Fruit fly (Drosophila melanogaster) whole organism, embryonic: ENCODE data around the gene CaMKI.

ENCODE experiments used
- Abd-B ChIP-seq: fragments of 200-800 bp; sonication (Bioruptor generic); optimal IDR thresholded peaks from 2 replicates; lab custom pipeline; 2018; ENCODE audit warnings: missing biosample characterization, mild to moderate bottlenecking, missing genetic modification characterization, moderate library complexity
- Atf6 ChIP-seq: fragments of 200-800 bp; sonication (Bioruptor generic); IDR thresholded peaks from 2 replicates; pipeline ENCODE4 v1.3.6; 2022; ENCODE audit warnings: missing biosample characterization, missing genetic modification characterization
- BEAF-32 ChIP-seq: fragments of 200-800 bp; sonication (Bioruptor generic); optimal IDR thresholded peaks from 3 replicates; lab custom pipeline; 2017; ENCODE audit warnings: missing biosample characterization, missing genetic modification characterization, mild to moderate bottlenecking, moderate library complexity, missing genetic modification reagents
- CG10654 ChIP-seq: fragments of 200-800 bp; sonication (Bioruptor generic); optimal IDR thresholded peaks from 2 replicates; lab custom pipeline; 2016; ENCODE audit warnings: missing biosample characterization, missing genetic modification characterization
- CG11504 ChIP-seq: fragments of 200-800 bp; sonication (Bioruptor generic); optimal IDR thresholded peaks from 3 replicates; lab custom pipeline; 2019; ENCODE audit warnings: missing biosample characterization, mild to moderate bottlenecking, missing genetic modification characterization, moderate library complexity
- CG11723 ChIP-seq: fragments of 200-800 bp; sonication (Bioruptor generic); optimal IDR thresholded peaks from 2 replicates; lab custom pipeline; 2017; ENCODE audit warnings: missing biosample characterization, mild to moderate bottlenecking, missing genetic modification characterization
- CG12299 ChIP-seq: fragments of 200-800 bp; sonication (Bioruptor generic); optimal IDR thresholded peaks from 2 replicates; lab custom pipeline; 2018; ENCODE audit warnings: missing biosample characterization, mild to moderate bottlenecking, missing genetic modification characterization
- CG12659 ChIP-seq: fragments of 200-800 bp; sonication (Bioruptor generic); optimal IDR thresholded peaks from 3 replicates; lab custom pipeline; 2017; ENCODE audit warnings: mild to moderate bottlenecking, missing biosample characterization, missing genetic modification reagents, missing genetic modification characterization
- CG13123 ChIP-seq: fragments of 200-800 bp; sonication (Bioruptor generic); optimal IDR thresholded peaks from 2 replicates; lab custom pipeline; 2016; ENCODE audit warnings: missing biosample characterization, missing genetic modification characterization
- CG14965 ChIP-seq: fragments of 200-800 bp; sonication (Bioruptor generic); optimal IDR thresholded peaks from 2 replicates; lab custom pipeline; 2016; ENCODE audit warnings: missing biosample characterization, missing genetic modification characterization, borderline replicate concordance
- CG2116 ChIP-seq: fragments of 200-800 bp; sonication (Bioruptor generic); optimal IDR thresholded peaks from 3 replicates; lab custom pipeline; 2018; ENCODE audit warnings: missing biosample characterization, mild to moderate bottlenecking, missing genetic modification characterization
- CG2199 ChIP-seq: fragments of 200-800 bp; sonication (Bioruptor generic); IDR thresholded peaks from 3 replicates; pipeline ENCODE4 v1.3.6; 2022; ENCODE audit warnings: missing biosample characterization, missing genetic modification characterization
- CG2202 ChIP-seq: fragments of 200-800 bp; sonication (Bioruptor generic); optimal IDR thresholded peaks from 2 replicates; lab custom pipeline; 2018; ENCODE audit warnings: missing biosample characterization, mild to moderate bottlenecking, missing genetic modification characterization
- CG30020 ChIP-seq: fragments of 200-800 bp; optimal IDR thresholded peaks from 2 replicates; lab custom pipeline; 2019; ENCODE audit warnings: missing biosample characterization, mild to moderate bottlenecking, missing genetic modification characterization, moderate library complexity
- CG3163 ChIP-seq: fragments of 200-800 bp; sonication (Bioruptor generic); optimal IDR thresholded peaks from 3 replicates; lab custom pipeline; 2016; ENCODE audit warnings: missing biosample characterization, missing genetic modification characterization
- CG32772 ChIP-seq: fragments of 200-800 bp; sonication (Bioruptor generic); IDR thresholded peaks from 2 replicates; pipeline ENCODE4 v1.3.6; 2022; ENCODE audit warnings: missing biosample characterization, missing genetic modification characterization
- CG34224 ChIP-seq: fragments of 200-800 bp; sonication (Bioruptor generic); IDR thresholded peaks from 3 replicates; pipeline ENCODE4 v1.3.6; 2022; ENCODE audit warnings: missing biosample characterization, missing genetic modification characterization; ENCODE audit not compliant: partially characterized antibody
- CG3726 ChIP-seq: fragments of 200-800 bp; sonication (Bioruptor generic); IDR thresholded peaks from 3 replicates; pipeline ENCODE4, ENCODE4 v1.3.6; 2022; ENCODE audit warnings: missing biosample characterization, missing genetic modification characterization
- CG4854 ChIP-seq: fragments of 200-800 bp; sonication (Bioruptor generic); optimal IDR thresholded peaks from 2 replicates; lab custom pipeline; 2016; ENCODE audit warnings: missing biosample characterization, missing genetic modification characterization, inconsistent platforms
- CG6254 ChIP-seq: fragments of 200-800 bp; sonication (Bioruptor generic); optimal IDR thresholded peaks from 3 replicates; lab custom pipeline; 2017; ENCODE audit warnings: mild to moderate bottlenecking, missing biosample characterization, missing genetic modification reagents, missing genetic modification characterization
- CG7372 ChIP-seq: fragments of 200-800 bp; sonication (Bioruptor generic); IDR thresholded peaks from 2 replicates; pipeline ENCODE4 v1.3.6; 2022; ENCODE audit warnings: missing biosample characterization, missing genetic modification characterization
- CG8478 ChIP-seq: fragments of >200 bp; optimal IDR thresholded peaks from 2 replicates; lab custom pipeline; 2018
- CTCF ChIP-seq: fragments of 200-800 bp; sonication (Bioruptor generic); optimal IDR thresholded peaks from 2 replicates; lab custom pipeline; 2017; ENCODE audit warnings: missing biosample characterization, mild to moderate bottlenecking, missing genetic modification characterization, moderate library complexity
- Doc3 ChIP-seq: fragments of 200-800 bp; sonication (Bioruptor generic); IDR thresholded peaks from 3 replicates; pipeline ENCODE4 v1.3.6; 2022; ENCODE audit warnings: missing biosample characterization, missing genetic modification characterization; ENCODE audit not compliant: partially characterized antibody
- Ets65A ChIP-seq: fragments of 200-800 bp; sonication (Bioruptor generic); peaks from one replicate; lab custom pipeline; 2016; ENCODE audit warnings: missing biosample characterization, missing genetic modification characterization
- MESR4 ChIP-seq: fragments of 200-800 bp; sonication (Bioruptor generic); optimal IDR thresholded peaks from 2 replicates; lab custom pipeline; 2018; ENCODE audit warnings: missing biosample characterization, mild to moderate bottlenecking, missing genetic modification characterization, moderate library complexity
- Myb ChIP-seq: fragments of 200-800 bp; sonication (Bioruptor generic); optimal IDR thresholded peaks from 2 replicates; lab custom pipeline; 2016; ENCODE audit warnings: missing biosample characterization, missing genetic modification characterization
- Opbp ChIP-seq: fragments of 200-800 bp; sonication (Bioruptor generic); IDR thresholded peaks from 3 replicates; pipeline ENCODE4 v1.3.6; 2022; ENCODE audit warnings: missing biosample characterization, missing genetic modification characterization; ENCODE audit not compliant: partially characterized antibody
- Rx ChIP-seq: fragments of 200-800 bp; sonication (Bioruptor generic); IDR thresholded peaks from 2 replicates; pipeline ENCODE4 v1.3.6; 2022; ENCODE audit warnings: missing biosample characterization, missing genetic modification characterization
- bowl ChIP-seq: fragments of 200-800 bp; sonication (Bioruptor generic); IDR thresholded peaks from 2 replicates; pipeline ENCODE4 v1.3.6; 2022; ENCODE audit warnings: missing biosample characterization, missing genetic modification characterization
- cad ChIP-seq: fragments of >200 bp; optimal IDR thresholded peaks from 2 replicates; lab custom pipeline; 2017; ENCODE audit warnings: missing biosample characterization, missing genetic modification characterization
- corto ChIP-seq: fragments of 200-800 bp; sonication (Bioruptor generic); optimal IDR thresholded peaks from 2 replicates; lab custom pipeline; 2016; ENCODE audit warnings: missing biosample characterization, mild to moderate bottlenecking, missing genetic modification characterization, moderate library complexity
- crp ChIP-seq, 2 experiments: fragments of 200-800 bp; sonication (Bioruptor generic); optimal IDR thresholded peaks; 2 replicates in 1 of 2; 3 replicates in 1 of 2; lab custom pipeline; 2017; ENCODE audit warnings: missing biosample characterization in 2 of 2, missing genetic modification characterization in 2 of 2, mild to moderate bottlenecking in 1 of 2, moderate library complexity in 1 of 2
- dm ChIP-seq: fragments of 200-800 bp; sonication (Bioruptor generic); optimal IDR thresholded peaks from 3 replicates; lab custom pipeline; 2016; ENCODE audit warnings: missing biosample characterization, missing genetic modification characterization
- en ChIP-seq: fragments of 200-800 bp; sonication (Bioruptor generic); optimal IDR thresholded peaks from 2 replicates; lab custom pipeline; 2016; ENCODE audit warnings: missing biosample characterization, missing genetic modification characterization
- eve ChIP-seq, 2 experiments: fragments of >200 bp; optimal IDR thresholded peaks; 2 replicates each; lab custom pipeline; 2017; ENCODE audit warnings: missing biosample characterization in 2 of 2, missing genetic modification characterization in 2 of 2
- gcm ChIP-seq: fragments of 200-800 bp; sonication (Bioruptor generic); optimal IDR thresholded peaks from 2 replicates; lab custom pipeline; 2019; ENCODE audit warnings: missing biosample characterization, mild to moderate bottlenecking, missing genetic modification characterization, moderate library complexity
- gem ChIP-seq: fragments of 200-800 bp; sonication (Bioruptor generic); optimal IDR thresholded peaks from 2 replicates; lab custom pipeline; 2019; ENCODE audit warnings: missing biosample characterization, mild to moderate bottlenecking, missing genetic modification characterization, moderate library complexity
- grau ChIP-seq: fragments of 200-800 bp; optimal IDR thresholded peaks from 3 replicates; lab custom pipeline; 2019; ENCODE audit warnings: missing biosample characterization, mild to moderate bottlenecking, missing genetic modification characterization, moderate library complexity
- gt ChIP-seq: fragments of 200-800 bp; sonication (Bioruptor generic); IDR thresholded peaks from 2 replicates; pipeline ENCODE4 v1.3.6; 2022; ENCODE audit warnings: missing biosample characterization, missing genetic modification characterization
- her ChIP-seq: fragments of 200-800 bp; sonication (Bioruptor generic); optimal IDR thresholded peaks from 2 replicates; lab custom pipeline; 2016; ENCODE audit warnings: missing biosample characterization, missing genetic modification characterization
- inv ChIP-seq: fragments of 200-800 bp; sonication (Bioruptor generic); IDR thresholded peaks from 2 replicates; pipeline ENCODE4 v1.3.6; 2022; ENCODE audit warnings: missing biosample characterization, missing genetic modification characterization; ENCODE audit not compliant: partially characterized antibody
- jing ChIP-seq: fragments of 200-800 bp; sonication (Bioruptor generic); optimal IDR thresholded peaks from 2 replicates; lab custom pipeline; 2018; ENCODE audit warnings: missing biosample characterization, mild to moderate bottlenecking, missing genetic modification characterization
- kah ChIP-seq: fragments of 200-800 bp; sonication (Bioruptor generic); optimal IDR thresholded peaks from 2 replicates; lab custom pipeline; 2018; ENCODE audit warnings: missing biosample characterization, mild to moderate bottlenecking, missing genetic modification characterization
- knrl ChIP-seq: fragments of 200-800 bp; sonication (Bioruptor generic); IDR thresholded peaks from 3 replicates; pipeline ENCODE4 v1.3.6; 2022; ENCODE audit warnings: missing biosample characterization, missing genetic modification characterization; ENCODE audit not compliant: partially characterized antibody
- p53 ChIP-seq: fragments of 200-800 bp; sonication (Bioruptor generic); optimal IDR thresholded peaks from 2 replicates; lab custom pipeline; 2016; ENCODE audit warnings: missing biosample characterization, missing genetic modification characterization
- vvl ChIP-seq: fragments of 200-800 bp; sonication (Bioruptor generic); IDR thresholded peaks from 2 replicates; pipeline ENCODE4 v1.3.6; 2022; ENCODE audit warnings: missing biosample characterization, missing genetic modification characterization
- z ChIP-seq: fragments of 200-800 bp; sonication (Bioruptor generic); IDR thresholded peaks from 3 replicates; pipeline ENCODE4 v1.3.6; 2022; ENCODE audit warnings: missing biosample characterization, missing genetic modification characterization
- zfh1 ChIP-seq: fragments of 200-800 bp; sonication (Bioruptor generic); IDR thresholded peaks from 3 replicates; pipeline ENCODE4 v1.3.6; 2022; ENCODE audit warnings: missing biosample characterization, missing genetic modification characterization

The CaMKI gene

DNA sequence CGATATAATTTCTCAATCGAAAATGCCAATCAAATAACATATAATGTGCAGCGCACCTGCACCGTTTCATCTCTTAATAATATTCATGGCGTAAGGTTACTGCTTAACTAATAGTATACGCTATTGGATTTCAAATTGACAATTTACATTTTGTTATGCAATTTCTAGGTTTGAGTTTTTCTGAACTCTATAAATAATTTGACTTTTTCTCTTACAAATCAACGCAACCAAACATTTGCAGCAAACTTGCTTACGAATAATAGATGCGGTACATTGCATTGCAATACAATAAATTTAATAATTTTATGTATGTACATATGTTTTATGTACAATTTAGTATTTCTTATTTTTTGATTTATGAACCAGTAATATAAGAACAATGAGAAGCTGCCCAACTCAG lies 8.0 kb downstream of the CaMKI start:
- TF ChIP-seq CG13123 (GFP tag; lab: Kevin White, UChicago) (no peak), CG3726 (GFP tag; lab: Robert Waterston, UW) (no peak), CG3163 (no peak), gem (no peak), CG10654 (GFP tag; lab: Kevin White, UChicago) (no peak), CTCF (GFP tag; lab: Kevin White, UChicago) (no peak), gcm (GFP tag; lab: Kevin White, UChicago) (no peak), Rx (GFP tag; lab: Robert Waterston, UW) (no peak), CG8478 (lab: Kevin White, UChicago) (no peak), corto (GFP tag; lab: Kevin White, UChicago) (no peak), MESR4 (GFP tag; lab: Kevin White, UChicago) (no peak), CG2202 (tag; lab: Kevin White, UChicago) (no peak), Opbp (GFP tag; lab: Robert Waterston, UW) (no peak), Abd-B (GFP tag; lab: Kevin White, UChicago) (no peak), Atf6 (GFP tag; lab: Robert Waterston, UW) (no peak), knrl (GFP tag; lab: Robert Waterston, UW) (no peak)

DNA sequence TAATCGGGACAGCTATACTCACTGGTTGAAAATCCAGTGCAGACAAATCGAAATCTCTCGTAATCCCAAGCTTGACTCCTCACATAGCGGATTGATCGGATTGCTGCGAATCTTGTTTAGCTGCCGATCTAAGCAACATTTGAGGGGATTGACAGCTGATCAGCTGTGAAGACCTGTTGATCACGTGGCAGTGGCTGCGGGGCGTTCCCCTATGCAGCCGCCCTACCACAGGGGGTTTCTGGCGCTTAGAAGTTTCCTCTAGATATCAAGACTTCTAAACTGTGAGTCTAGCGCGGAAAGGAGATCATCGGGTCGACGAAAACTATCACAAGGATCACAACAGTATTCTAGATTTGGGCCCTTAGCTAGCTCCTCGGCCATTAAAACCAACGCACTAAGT lies 13.3 kb downstream of the CaMKI start:
- TF ChIP-seq p53 (GFP tag; lab: Kevin White, UChicago) (peak; percentile 41), CG11723 (peak; percentile 48), crp (GFP tag; optimal IDR thresholded peaks at IDR 0.05; lab: Kevin White, UChicago) (peak in 1 of 2 experiments; percentile 66), CG6254 (GFP tag; lab: Kevin White, UChicago) (peak; percentile 99), Ets65A (GFP tag; lab: Kevin White, UChicago) (peak; percentile 8), dm (GFP tag; lab: Kevin White, UChicago) (peak; percentile 7), CG10654 (GFP tag; lab: Kevin White, UChicago) (no peak), MESR4 (GFP tag; lab: Kevin White, UChicago) (peak; percentile 1), bowl (no peak), kah (GFP tag; lab: Kevin White, UChicago) (peak; percentile 96), CG30020 (tag; lab: Kevin White, UChicago) (peak; percentile 32), grau (tag; lab: Kevin White, UChicago) (no peak), cad (peak; percentile 13)

dm6 chr4:466543-466965 lies 21.2 kb downstream of the CaMKI start, which contains the start of gene Taf3:
Taf3 (minus strand) TSS chr4:466828.
- TF ChIP-seq CG34224 (GFP tag; lab: Robert Waterston, UW) (peak; percentile 69), gt (GFP tag; lab: Robert Waterston, UW) (no peak), gcm (GFP tag; lab: Kevin White, UChicago) (no peak), eve (GFP tag; optimal IDR thresholded peaks at IDR 0.05; lab: Kevin White, UChicago) (peak in 1 of 2 experiments; percentile 60), CG32772 (GFP tag; lab: Robert Waterston, UW) (no peak), CG12299 (tag; lab: Kevin White, UChicago) (peak; percentile 34), CG12659 (no peak), CG7372 (GFP tag; lab: Robert Waterston, UW) (no peak), MESR4 (GFP tag; lab: Kevin White, UChicago) (peak; percentile 99), inv (GFP tag; lab: Robert Waterston, UW) (0 out of 2 replicates have a peak, but pooled peaks have one; percentile 17), CG11504 (tag; lab: Kevin White, UChicago) (no peak), her (GFP tag; lab: Kevin White, UChicago) (no peak), CG4854 (GFP tag; lab: Kevin White, UChicago) (no peak), zfh1 (GFP tag; lab: Robert Waterston, UW) (no peak), vvl (GFP tag; lab: Robert Waterston, UW) (no peak), BEAF-32 (GFP tag; lab: Kevin White, UChicago) (peak; percentile 67), Myb (GFP tag; lab: Kevin White, UChicago) (no peak), z (no peak), jing (no peak), CG2116 (GFP tag; lab: Kevin White, UChicago) (peak; percentile 11), en (GFP tag; lab: Kevin White, UChicago) (no peak), CG14965 (GFP tag; lab: Kevin White, UChicago) (no peak), Doc3 (GFP tag; lab: Robert Waterston, UW) (peak; percentile 42; the same call in 1 of the 3 replicates), CG2199 (GFP tag; lab: Robert Waterston, UW) (0 out of 3 replicates have a peak, but pooled peaks have one; percentile 40)
